Fruit fly (Drosophila melanogaster) whole organism: ENCODE results near the gene Nep2.

ENCODE experiments used
- CG8478 ChIP-seq: fragments of >200 bp; optimal IDR thresholded peaks from 2 replicates; lab custom pipeline; 2018; ENCODE audit warnings: inconsistent platforms
- EcR ChIP-seq, 2 experiments: fragments of >200 bp; optimal IDR thresholded peaks; 2 replicates each; lab custom pipeline; 2017; ENCODE audit warnings: missing biosample characterization in 2 of 2, missing genetic modification characterization in 2 of 2, missing genetic modification reagents in 2 of 2
- psq ChIP-seq: fragments of >200 bp; optimal IDR thresholded peaks from 2 replicates; lab custom pipeline; 2017
- usp ChIP-seq: fragments of >200 bp; optimal IDR thresholded peaks from 2 replicates; lab custom pipeline; 2017; ENCODE audit warnings: missing biosample characterization, missing genetic modification characterization, mixed read lengths

- TF ChIP-seq psq (lab: Kevin White, UChicago), result no peak
- no peak for TF ChIP-seq usp (GFP tag; lab: Kevin White, UChicago)
- no peak for TF ChIP-seq EcR (GFP tag; optimal IDR thresholded peaks at IDR 0.05; lab: Kevin White, UChicago)
- no peak for TF ChIP-seq CG8478 (lab: Kevin White, UChicago)
Observed at dm6 chr3R:4731828-4732657, at the start of gene Nep2.
